Fruit fly (Drosophila melanogaster) whole organism, wandering third instar larva: ENCODE data around the gene Tehao.

Experiments
- Abd-B ChIP-seq: fragments of >200 bp; optimal IDR thresholded peaks from 2 replicates; lab custom pipeline; 2017; ENCODE audit warnings: missing biosample characterization, missing genetic modification characterization
- CG32264 ChIP-seq: fragments of 200-800 bp; sonication (Bioruptor generic); optimal IDR thresholded peaks from 2 replicates; lab custom pipeline; 2016; ENCODE audit warnings: missing biosample characterization, missing genetic modification characterization
- CG9705 ChIP-seq: fragments of 200-800 bp; sonication (Bioruptor generic); optimal IDR thresholded peaks from 2 replicates; lab custom pipeline; 2018; ENCODE audit warnings: missing biosample characterization, mild to moderate bottlenecking, missing genetic modification characterization
- CrebA ChIP-seq: fragments of 200-800 bp; sonication (Bioruptor generic); optimal IDR thresholded peaks from 2 replicates; lab custom pipeline; 2016; ENCODE audit warnings: missing biosample characterization, mild to moderate bottlenecking, missing genetic modification characterization, borderline replicate concordance
- Dfd ChIP-seq: fragments of >200 bp; optimal IDR thresholded peaks from 2 replicates; lab custom pipeline; 2017; ENCODE audit warnings: missing biosample characterization, missing genetic modification characterization
- Dif ChIP-seq: fragments of 200-275, 200-300 bp; sonication (Bioruptor generic); optimal IDR thresholded peaks from 2 replicates; lab custom pipeline; 2018; ENCODE audit warnings: missing biosample characterization, missing genetic modification characterization; ENCODE audit not compliant: partially characterized antibody
- GATAd ChIP-seq: sonication (Bioruptor generic); optimal IDR thresholded peaks from 2 replicates; lab custom pipeline; 2016; ENCODE audit warnings: missing biosample characterization, missing genetic modification characterization
- HLH106 ChIP-seq: fragments of 200-800 bp; optimal IDR thresholded peaks from 3 replicates; lab custom pipeline; 2019; ENCODE audit warnings: missing biosample characterization, mild to moderate bottlenecking, missing genetic modification characterization, moderate library complexity
- Hnf4 ChIP-seq: fragments of 200-800 bp; sonication (Bioruptor generic); optimal IDR thresholded peaks from 2 replicates; lab custom pipeline; 2016; ENCODE audit warnings: missing biosample characterization, mild to moderate bottlenecking, missing genetic modification characterization
- Hr78 ChIP-seq: fragments of >200 bp; optimal IDR thresholded peaks from 2 replicates; lab custom pipeline; 2017; ENCODE audit warnings: missing biosample characterization, missing genetic modification characterization
- Hr83 ChIP-seq: fragments of 200-300 bp; sonication (Bioruptor generic); optimal IDR thresholded peaks from 2 replicates; lab custom pipeline; 2016; ENCODE audit warnings: missing biosample characterization, mild to moderate bottlenecking, missing genetic modification characterization, moderate library complexity; ENCODE audit not compliant: poor library complexity, severe bottlenecking
- Jra ChIP-seq: sonication (Bioruptor generic); optimal IDR thresholded peaks from 2 replicates; lab custom pipeline; 2016; ENCODE audit warnings: missing biosample characterization, missing genetic modification characterization
- Mio ChIP-seq: sonication (Bioruptor generic); optimal IDR thresholded peaks from 2 replicates; lab custom pipeline; 2016; ENCODE audit warnings: missing biosample characterization, missing genetic modification characterization
- Myc ChIP-seq: fragments of >200 bp; optimal IDR thresholded peaks from 2 replicates; lab custom pipeline; 2017
- N ChIP-seq: fragments of >200 bp; optimal IDR thresholded peaks from 2 replicates; lab custom pipeline; 2018; ENCODE audit warnings: missing biosample characterization, missing external identifiers, missing genetic modification characterization
- OdsH ChIP-seq: fragments of 200-800 bp; sonication (Bioruptor generic); optimal IDR thresholded peaks from 2 replicates; lab custom pipeline; 2016; ENCODE audit warnings: missing biosample characterization, mild to moderate bottlenecking, missing genetic modification characterization
- Rel ChIP-seq, 2 experiments: fragments of 200-800 bp; sonication (Bioruptor generic) in 1 of 2; optimal IDR thresholded peaks; 2 replicates in 1 of 2; 3 replicates in 1 of 2; lab custom pipeline; 2016 to 2019; ENCODE audit warnings: mild to moderate bottlenecking in 2 of 2, missing biosample characterization in 2 of 2, missing genetic modification characterization in 2 of 2, moderate library complexity in 1 of 2
- Sp1 ChIP-seq: fragments of 200-800 bp; sonication (Bioruptor generic); optimal IDR thresholded peaks from 3 replicates; lab custom pipeline; 2019; ENCODE audit warnings: missing biosample characterization, mild to moderate bottlenecking, missing genetic modification characterization, moderate library complexity
- Vsx2 ChIP-seq: fragments of 200-300, 225-300 bp; sonication (Bioruptor generic); optimal IDR thresholded peaks from 2 replicates; lab custom pipeline; 2018; ENCODE audit warnings: missing biosample characterization, missing genetic modification characterization; ENCODE audit not compliant: partially characterized antibody
- br ChIP-seq: fragments of 200-800 bp; sonication (Bioruptor generic); optimal IDR thresholded peaks from 2 replicates; lab custom pipeline; 2016; ENCODE audit warnings: missing biosample characterization, missing genetic modification characterization
- brk ChIP-seq: fragments of 200-800 bp; sonication (Bioruptor generic); optimal IDR thresholded peaks from 2 replicates; lab custom pipeline; 2016; ENCODE audit warnings: missing biosample characterization, mild to moderate bottlenecking, missing genetic modification characterization
- dl ChIP-seq, 2 experiments: fragments of 175-275, 200-275 bp in 1 of 2; fragments of 200-275 bp in 1 of 2; sonication (Bioruptor generic); optimal IDR thresholded peaks; lab custom pipeline; 2018; ENCODE audit warnings: mild to moderate bottlenecking in 2 of 2, missing biosample characterization in 2 of 2, missing genetic modification characterization in 2 of 2, moderate library complexity in 2 of 2; ENCODE audit not compliant: partially characterized antibody in 2 of 2, insufficient read depth in 1 of 2
- dmrt93B ChIP-seq: fragments of 200-800 bp; sonication (Bioruptor generic); optimal IDR thresholded peaks from 2 replicates; lab custom pipeline; 2018; ENCODE audit warnings: missing biosample characterization, mild to moderate bottlenecking, missing genetic modification characterization
- dsf ChIP-seq: sonication (Bioruptor generic); optimal IDR thresholded peaks from 2 replicates; lab custom pipeline; 2016; ENCODE audit warnings: missing biosample characterization, missing genetic modification characterization, borderline replicate concordance
- ey ChIP-seq: fragments of 200-800 bp; sonication (Bioruptor generic); optimal IDR thresholded peaks from 2 replicates; lab custom pipeline; 2016; ENCODE audit warnings: missing biosample characterization, missing genetic modification characterization
- foxo ChIP-seq, 2 experiments: fragments of 200-800 bp; sonication (Bioruptor generic); optimal IDR thresholded peaks; 2 replicates in 1 of 2; 3 replicates in 1 of 2; lab custom pipeline; 2016 to 2017; ENCODE audit warnings: missing biosample characterization in 2 of 2, missing genetic modification characterization in 2 of 2
- fru ChIP-seq: fragments of 200-800 bp; sonication (Bioruptor generic); optimal IDR thresholded peaks from 3 replicates; lab custom pipeline; 2016; ENCODE audit warnings: missing biosample characterization, mild to moderate bottlenecking, missing genetic modification characterization
- h ChIP-seq: fragments of 200-800 bp; sonication (Bioruptor generic); optimal IDR thresholded peaks from 3 replicates; lab custom pipeline; 2016; ENCODE audit warnings: missing biosample characterization, mild to moderate bottlenecking, missing genetic modification characterization
- jim ChIP-seq: fragments of 175-275, 200-325 bp; sonication (Bioruptor generic); optimal IDR thresholded peaks from 2 replicates; lab custom pipeline; 2016; ENCODE audit warnings: missing biosample characterization, mild to moderate bottlenecking, missing genetic modification characterization
- lola ChIP-seq: fragments of >200 bp; optimal IDR thresholded peaks from 2 replicates; lab custom pipeline; 2017; ENCODE audit warnings: missing biosample characterization, missing genetic modification characterization
- pan ChIP-seq: fragments of >200 bp; optimal IDR thresholded peaks from 2 replicates; lab custom pipeline; 2017
- psq ChIP-seq: fragments of 200-800 bp; sonication (Bioruptor generic); optimal IDR thresholded peaks from 3 replicates; lab custom pipeline; 2017; ENCODE audit warnings: missing biosample characterization, mild to moderate bottlenecking, missing genetic modification characterization, moderate library complexity
- rgr ChIP-seq: fragments of 200-800 bp; sonication (Bioruptor generic); optimal IDR thresholded peaks from 3 replicates; lab custom pipeline; 2016; ENCODE audit warnings: missing biosample characterization, mild to moderate bottlenecking, missing genetic modification characterization
- sage ChIP-seq: fragments of 200-800 bp; sonication (Bioruptor generic); optimal IDR thresholded peaks from 2 replicates; lab custom pipeline; 2016; ENCODE audit warnings: missing biosample characterization, mild to moderate bottlenecking, missing genetic modification characterization
- sv ChIP-seq: fragments of 200-800 bp; sonication (Bioruptor generic); optimal IDR thresholded peaks from 3 replicates; lab custom pipeline; 2016; ENCODE audit warnings: missing biosample characterization, missing genetic modification characterization
- tai ChIP-seq: sonication (Bioruptor generic); optimal IDR thresholded peaks from 2 replicates; lab custom pipeline; 2016; ENCODE audit warnings: missing biosample characterization, missing genetic modification characterization
- usp ChIP-seq: fragments of >200 bp; optimal IDR thresholded peaks from 2 replicates; lab custom pipeline; 2017; ENCODE audit warnings: missing biosample characterization, missing genetic modification characterization
- woc ChIP-seq: sonication (Bioruptor generic); optimal IDR thresholded peaks from 2 replicates; lab custom pipeline; 2016; ENCODE audit warnings: missing biosample characterization, mild to moderate bottlenecking, missing genetic modification characterization

Tehao gene

dm6 chr2L:13434795-13435634, at the start of gene Tehao:
Gene Tehao (plus strand): TSS chr2L:13435622.
- TF ChIP-seq Myc (lab: Kevin White, UChicago) (no peak), foxo (GFP tag; optimal IDR thresholded peaks at IDR 0.05; lab: Kevin White, UChicago) (peak in 1 of 2 experiments; percentile 13), fru (GFP tag; lab: Kevin White, UChicago) (peak; percentile 28), Rel (GFP tag; optimal IDR thresholded peaks at IDR 0.05; lab: Kevin White, UChicago) (no peak), Rel (tag; optimal IDR thresholded peaks at IDR 0.05; lab: Kevin White, UChicago) (no peak), h (GFP tag; lab: Kevin White, UChicago) (peak; percentile 21), CrebA (GFP tag; lab: Kevin White, UChicago) (peak; percentile 52), OdsH (GFP tag; lab: Kevin White, UChicago) (peak; percentile 7)

DNA sequence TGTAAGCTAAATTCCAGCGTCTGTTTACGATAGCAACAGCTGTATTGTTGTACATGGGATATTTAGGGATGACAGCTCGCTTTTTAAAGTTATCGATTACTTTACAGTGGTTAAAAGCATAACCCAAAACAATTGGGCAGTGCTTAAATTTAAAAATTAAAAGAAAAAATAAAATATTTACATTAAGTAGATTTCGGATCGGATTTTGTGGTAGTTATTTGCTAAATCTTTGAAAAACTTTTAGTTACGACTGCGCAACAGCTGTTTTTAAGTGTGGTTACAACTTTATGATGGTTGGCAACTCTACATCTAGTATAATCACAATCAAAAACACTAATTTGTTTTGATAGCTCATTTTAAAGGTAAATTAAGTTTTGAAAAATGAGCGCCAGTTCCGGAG, 48.2 kb upstream of the Tehao start, which contains the start of the genes Ing5 and CG7099:
TSS of gene Ing5 (minus strand) at position 58 of the 400 bp plus-strand sequence.
TSS of gene CG7099 (plus strand) at position 317 of the 400 bp plus-strand sequence.
- TF ChIP-seq Dif (GFP tag; lab: Kevin White, UChicago) (no peak), dmrt93B (GFP tag; lab: Kevin White, UChicago) (peak; percentile 90), Hnf4 (GFP tag; lab: Kevin White, UChicago) (peak; percentile 96), Abd-B (GFP tag; lab: Kevin White, UChicago) (no peak), tai (GFP tag; lab: Kevin White, UChicago) (no peak), HLH106 (peak; percentile 97), Dfd (no peak), CG9705 (peak; percentile 93), Hr78 (GFP tag; lab: Kevin White, UChicago) (no peak), woc (GFP tag; lab: Kevin White, UChicago) (peak; percentile 91), brk (GFP tag; lab: Kevin White, UChicago) (no peak), Sp1 (peak; percentile 92), br (GFP tag; lab: Kevin White, UChicago) (peak; percentile 94), OdsH (GFP tag; lab: Kevin White, UChicago) (peak; percentile 95), CG32264 (GFP tag; lab: Kevin White, UChicago) (peak; percentile 63), sage (peak; percentile 90), dsf (GFP tag; lab: Kevin White, UChicago) (peak; percentile 92), h (GFP tag; lab: Kevin White, UChicago) (peak; percentile 97), Jra (GFP tag; lab: Kevin White, UChicago) (peak; percentile 90), foxo (GFP tag; optimal IDR thresholded peaks at IDR 0.05; lab: Kevin White, UChicago) (peak; percentile 70 to 98), dl (GFP tag; optimal IDR thresholded peaks at IDR 0.05; lab: Kevin White, UChicago; ENCODE audit: insufficient read depth in 1 of 2, partially characterized antibody in 2 of 2) (no peak), fru (GFP tag; lab: Kevin White, UChicago) (peak; percentile 94), Rel (GFP tag; optimal IDR thresholded peaks at IDR 0.05; lab: Kevin White, UChicago) (peak; percentile 80), Rel (tag; optimal IDR thresholded peaks at IDR 0.05; lab: Kevin White, UChicago) (peak; percentile 74), rgr (GFP tag; lab: Kevin White, UChicago) (peak; percentile 98), jim (GFP tag; lab: Kevin White, UChicago) (peak; percentile 78), N (GFP tag; lab: Kevin White, UChicago) (no peak), sv (GFP tag; lab: Kevin White, UChicago) (peak; percentile 97), Myc (lab: Kevin White, UChicago) (no peak), Hr83 (GFP tag; lab: Kevin White, UChicago) (peak; percentile 92), CrebA (GFP tag; lab: Kevin White, UChicago) (no peak), GATAd (GFP tag; lab: Kevin White, UChicago) (peak; percentile 92), usp (GFP tag; lab: Kevin White, UChicago) (no peak), Mio (GFP tag; lab: Kevin White, UChicago) (peak; percentile 62), pan (lab: Kevin White, UChicago) (no peak), Vsx2 (GFP tag; lab: Kevin White, UChicago) (no peak), psq (GFP tag; lab: Kevin White, UChicago) (peak; percentile 93), lola (GFP tag; lab: Kevin White, UChicago) (no peak), ey (GFP tag; lab: Kevin White, UChicago) (peak; percentile 93)
